Fruit fly (Drosophila melanogaster) whole organism, embryonic: ENCODE results near the gene odd.

Experiments used
- BtbVII ChIP-seq: fragments of 200-800 bp; sonication (Bioruptor generic); optimal IDR thresholded peaks from 3 replicates; lab custom pipeline; 2017; ENCODE audit warnings: missing biosample characterization, mild to moderate bottlenecking, missing genetic modification characterization
- CG10654 ChIP-seq: fragments of 200-800 bp; sonication (Bioruptor generic); optimal IDR thresholded peaks from 2 replicates; lab custom pipeline; 2016; ENCODE audit warnings: missing biosample characterization, missing genetic modification characterization
- CG11456 ChIP-seq: fragments of 200-800 bp; sonication (Bioruptor generic); IDR thresholded peaks from 3 replicates; pipeline ENCODE4 v1.3.6; 2022; ENCODE audit warnings: missing biosample characterization, missing genetic modification characterization
- CG12769 ChIP-seq: fragments of 200-800 bp; sonication (Bioruptor generic); optimal IDR thresholded peaks from 2 replicates; lab custom pipeline; 2019; ENCODE audit warnings: missing biosample characterization, mild to moderate bottlenecking, missing genetic modification characterization, moderate library complexity
- CG12942 ChIP-seq: fragments of 200-800 bp; sonication (Bioruptor generic); optimal IDR thresholded peaks from 3 replicates; lab custom pipeline; 2016; ENCODE audit warnings: missing biosample characterization, missing genetic modification characterization
- CG14441 ChIP-seq: fragments of 200-800 bp; sonication (Bioruptor generic); IDR thresholded peaks from 2 replicates; pipeline ENCODE4 v1.3.6; 2022; ENCODE audit warnings: missing biosample characterization, missing genetic modification characterization
- CG14710 ChIP-seq: fragments of 200-800 bp; sonication (Bioruptor generic); optimal IDR thresholded peaks from 3 replicates; lab custom pipeline; 2019; ENCODE audit warnings: missing biosample characterization, mild to moderate bottlenecking, missing genetic modification characterization, moderate library complexity
- CG1792 ChIP-seq: fragments of 200-800 bp; sonication (Bioruptor generic); optimal IDR thresholded peaks from 2 replicates; lab custom pipeline; 2016; ENCODE audit warnings: missing biosample characterization, missing genetic modification characterization
- CG2116 ChIP-seq: fragments of 200-800 bp; sonication (Bioruptor generic); optimal IDR thresholded peaks from 3 replicates; lab custom pipeline; 2018; ENCODE audit warnings: missing biosample characterization, mild to moderate bottlenecking, missing genetic modification characterization
- CG30403 ChIP-seq: fragments of 200-800 bp; sonication (Bioruptor generic); optimal IDR thresholded peaks from 3 replicates; lab custom pipeline; 2016; ENCODE audit warnings: missing biosample characterization, missing genetic modification characterization
- CG3726 ChIP-seq: fragments of 200-800 bp; sonication (Bioruptor generic); IDR thresholded peaks from 3 replicates; pipeline ENCODE4, ENCODE4 v1.3.6; 2022; ENCODE audit warnings: missing biosample characterization, missing genetic modification characterization
- CG4360 ChIP-seq: fragments of 200-800 bp; sonication (Bioruptor generic); IDR thresholded peaks from 2 replicates; pipeline ENCODE4 v1.3.6; 2022; ENCODE audit warnings: missing biosample characterization, missing genetic modification characterization
- CG43689 ChIP-seq: fragments of 200-800 bp; sonication (Bioruptor generic); IDR thresholded peaks from 2 replicates; pipeline ENCODE4 v1.3.6; 2022; ENCODE audit warnings: missing biosample characterization, missing genetic modification characterization
- CG4424 ChIP-seq: fragments of 200-800 bp; sonication (Bioruptor generic); optimal IDR thresholded peaks from 3 replicates; lab custom pipeline; 2016; ENCODE audit warnings: missing biosample characterization, missing genetic modification characterization
- CG6791 ChIP-seq: fragments of 200-800 bp; sonication (Bioruptor generic); IDR thresholded peaks from 3 replicates; pipeline ENCODE4 v1.3.6; 2022; ENCODE audit warnings: missing biosample characterization, missing genetic modification characterization; ENCODE audit not compliant: partially characterized antibody
- CG8089 ChIP-seq: fragments of 200-800 bp; sonication (Bioruptor generic); optimal IDR thresholded peaks from 3 replicates; lab custom pipeline; 2016; ENCODE audit warnings: missing biosample characterization, missing genetic modification characterization
- CG9437 ChIP-seq: fragments of 200-800 bp; sonication (Bioruptor generic); optimal IDR thresholded peaks from 2 replicates; lab custom pipeline; 2018; ENCODE audit warnings: missing biosample characterization, mild to moderate bottlenecking, missing genetic modification characterization
- CG9609 ChIP-seq: fragments of 200-800 bp; sonication (Bioruptor generic); optimal IDR thresholded peaks from 3 replicates; lab custom pipeline; 2016; ENCODE audit warnings: missing biosample characterization, missing genetic modification characterization
- Dad ChIP-seq: fragments of 200-800 bp; sonication (Bioruptor generic); optimal IDR thresholded peaks from 3 replicates; lab custom pipeline; 2016; ENCODE audit warnings: missing biosample characterization, missing genetic modification characterization
- Doc2 ChIP-seq: fragments of 200-800 bp; sonication (Bioruptor generic); IDR thresholded peaks from 2 replicates; pipeline ENCODE4 v1.3.6; 2022; ENCODE audit warnings: missing biosample characterization, missing genetic modification characterization
- Hmr ChIP-seq: fragments of 200-800 bp; sonication (Bioruptor generic); optimal IDR thresholded peaks from 3 replicates; lab custom pipeline; 2017; ENCODE audit warnings: mild to moderate bottlenecking, missing biosample characterization, missing genetic modification reagents, missing genetic modification characterization
- MTF-1 ChIP-seq: fragments of 200-800 bp; sonication (Bioruptor generic); optimal IDR thresholded peaks from 2 replicates; lab custom pipeline; 2018; ENCODE audit warnings: missing biosample characterization, mild to moderate bottlenecking, missing genetic modification characterization, borderline replicate concordance
- Mad ChIP-seq: fragments of 200-800 bp; sonication (Bioruptor generic); optimal IDR thresholded peaks from 2 replicates; lab custom pipeline; 2016; ENCODE audit warnings: missing biosample characterization, missing genetic modification characterization
- NK7.1 ChIP-seq: fragments of 200-800 bp; sonication (Bioruptor generic); optimal IDR thresholded peaks from 3 replicates; lab custom pipeline; 2016; ENCODE audit warnings: missing biosample characterization, missing genetic modification characterization
- Optix ChIP-seq: fragments of 200-800 bp; sonication (Bioruptor generic); IDR thresholded peaks from 3 replicates; pipeline ENCODE4 v1.3.6; 2022; ENCODE audit warnings: missing biosample characterization, missing genetic modification characterization
- Stat92E ChIP-seq, 3 experiments: fragments of >200 bp in 2 of 3; fragments of 200-800 bp in 1 of 3; sonication (Bioruptor generic) in 1 of 3; optimal IDR thresholded peaks; 2 replicates each; lab custom pipeline; 2017 to 2019; ENCODE audit warnings: missing biosample characterization in 3 of 3, missing genetic modification characterization in 3 of 3, mild to moderate bottlenecking in 1 of 3, moderate library complexity in 1 of 3
- TFAM ChIP-seq: fragments of 200-800 bp; sonication (Bioruptor generic); optimal IDR thresholded peaks from 2 replicates; lab custom pipeline; 2017; ENCODE audit warnings: missing biosample characterization, missing genetic modification characterization, inconsistent platforms
- abd-A ChIP-seq: fragments of 200-800 bp; sonication (Bioruptor generic); optimal IDR thresholded peaks from 3 replicates; lab custom pipeline; 2019; ENCODE audit warnings: missing biosample characterization, mild to moderate bottlenecking, missing genetic modification characterization, moderate library complexity
- al ChIP-seq: fragments of 200-800 bp; sonication (Bioruptor generic); IDR thresholded peaks from 2 replicates; pipeline ENCODE4 v1.3.6; 2022; ENCODE audit warnings: missing biosample characterization, missing genetic modification characterization
- bbx ChIP-seq: fragments of 200-800 bp; sonication (Bioruptor generic); IDR thresholded peaks from 2 replicates; pipeline ENCODE4 v1.3.6; 2022; ENCODE audit warnings: missing biosample characterization, missing genetic modification characterization; ENCODE audit not compliant: partially characterized antibody
- btn ChIP-seq: fragments of 200-800 bp; sonication (Bioruptor generic); optimal IDR thresholded peaks from 2 replicates; lab custom pipeline; 2016; ENCODE audit warnings: missing biosample characterization, missing genetic modification characterization
- cas ChIP-seq: fragments of 200-800 bp; sonication (Bioruptor generic); IDR thresholded peaks from 2 replicates; pipeline ENCODE4 v1.3.6; 2022; ENCODE audit warnings: missing biosample characterization, missing genetic modification characterization
- chn ChIP-seq: fragments of 200-800 bp; sonication (Bioruptor generic); optimal IDR thresholded peaks from 2 replicates; lab custom pipeline; 2016; ENCODE audit warnings: missing biosample characterization, missing genetic modification characterization
- dati ChIP-seq: fragments of 200-800 bp; sonication (Bioruptor generic); IDR thresholded peaks from 2 replicates; pipeline ENCODE4 v1.3.6; 2022; ENCODE audit warnings: missing biosample characterization, missing genetic modification characterization
- dm ChIP-seq: fragments of 200-800 bp; sonication (Bioruptor generic); optimal IDR thresholded peaks from 3 replicates; lab custom pipeline; 2016; ENCODE audit warnings: missing biosample characterization, missing genetic modification characterization
- dmrt99B ChIP-seq: fragments of 200-800 bp; sonication (Bioruptor generic); optimal IDR thresholded peaks from 2 replicates; lab custom pipeline; 2018; ENCODE audit warnings: missing biosample characterization, mild to moderate bottlenecking, missing genetic modification characterization, moderate library complexity
- gfzf ChIP-seq: fragments of 200-800 bp; sonication (Bioruptor generic); optimal IDR thresholded peaks from 2 replicates; lab custom pipeline; 2016; ENCODE audit warnings: missing biosample characterization, mild to moderate bottlenecking, missing genetic modification characterization, moderate library complexity
- gsb-n ChIP-seq: fragments of 200-800 bp; sonication (Bioruptor generic); optimal IDR thresholded peaks from 3 replicates; lab custom pipeline; 2018; ENCODE audit warnings: missing biosample characterization, mild to moderate bottlenecking, missing genetic modification characterization
- gt ChIP-seq: fragments of 200-800 bp; sonication (Bioruptor generic); IDR thresholded peaks from 2 replicates; pipeline ENCODE4 v1.3.6; 2022; ENCODE audit warnings: missing biosample characterization, missing genetic modification characterization
- jumu ChIP-seq: fragments of 200-800 bp; sonication (Bioruptor generic); optimal IDR thresholded peaks from 3 replicates; lab custom pipeline; 2016; ENCODE audit warnings: missing biosample characterization, missing genetic modification characterization
- klu ChIP-seq: fragments of 200-800 bp; sonication (Bioruptor generic); IDR thresholded peaks from 2 replicates; pipeline ENCODE4 v1.3.6; 2022; ENCODE audit warnings: missing biosample characterization, missing genetic modification characterization
- lov ChIP-seq, 2 experiments: fragments of 200-800 bp in 1 of 2; fragments of >200 bp in 1 of 2; sonication (Bioruptor generic) in 1 of 2; IDR thresholded peaks in 1 of 2; optimal IDR thresholded peaks in 1 of 2; 2 replicates in 1 of 2; 3 replicates in 1 of 2; pipeline versions ENCODE4 v1.3.6 to Lab custom; 2017 to 2022; ENCODE audit warnings: missing biosample characterization in 1 of 2, missing genetic modification characterization in 1 of 2
- nerfin-1 ChIP-seq: fragments of 200-800 bp; sonication (Bioruptor generic); optimal IDR thresholded peaks from 3 replicates; lab custom pipeline; 2019; ENCODE audit warnings: missing biosample characterization, mild to moderate bottlenecking, missing genetic modification characterization, moderate library complexity
- nom ChIP-seq: fragments of 200-800 bp; sonication (Bioruptor generic); optimal IDR thresholded peaks from 2 replicates; lab custom pipeline; 2017; ENCODE audit warnings: missing biosample characterization, missing genetic modification characterization, mild to moderate bottlenecking, moderate library complexity, missing genetic modification reagents
- pho ChIP-seq: fragments of 200-800 bp; sonication (Bioruptor generic); optimal IDR thresholded peaks from 2 replicates; lab custom pipeline; 2016; ENCODE audit warnings: missing biosample characterization, missing genetic modification characterization
- pros ChIP-seq: fragments of 200-800 bp; sonication (Bioruptor generic); optimal IDR thresholded peaks from 3 replicates; lab custom pipeline; 2019; ENCODE audit warnings: missing biosample characterization, mild to moderate bottlenecking, missing genetic modification characterization, moderate library complexity
- pum ChIP-seq: fragments of 200-800 bp; sonication (Bioruptor generic); optimal IDR thresholded peaks from 2 replicates; lab custom pipeline; 2016; ENCODE audit warnings: missing biosample characterization, missing genetic modification characterization
- scrt ChIP-seq: fragments of 200-800 bp; sonication (Bioruptor generic); optimal IDR thresholded peaks from 2 replicates; lab custom pipeline; 2018; ENCODE audit warnings: missing biosample characterization, mild to moderate bottlenecking, missing genetic modification characterization, moderate library complexity
- sens-2 ChIP-seq: fragments of 200-800 bp; sonication (Bioruptor generic); IDR thresholded peaks from 2 replicates; pipeline ENCODE4 v1.3.6; 2022; ENCODE audit warnings: missing biosample characterization, missing genetic modification characterization
- stwl ChIP-seq: fragments of 200-800 bp; sonication (Bioruptor generic); optimal IDR thresholded peaks from 3 replicates; lab custom pipeline; 2018; ENCODE audit warnings: missing biosample characterization, mild to moderate bottlenecking, missing genetic modification characterization, moderate library complexity
- vnd ChIP-seq: fragments of 200-800 bp; sonication (Bioruptor generic); IDR thresholded peaks from 3 replicates; pipeline ENCODE4 v1.3.6; 2022; ENCODE audit warnings: missing biosample characterization, missing genetic modification characterization; ENCODE audit not compliant: partially characterized antibody

The odd gene

DNA sequence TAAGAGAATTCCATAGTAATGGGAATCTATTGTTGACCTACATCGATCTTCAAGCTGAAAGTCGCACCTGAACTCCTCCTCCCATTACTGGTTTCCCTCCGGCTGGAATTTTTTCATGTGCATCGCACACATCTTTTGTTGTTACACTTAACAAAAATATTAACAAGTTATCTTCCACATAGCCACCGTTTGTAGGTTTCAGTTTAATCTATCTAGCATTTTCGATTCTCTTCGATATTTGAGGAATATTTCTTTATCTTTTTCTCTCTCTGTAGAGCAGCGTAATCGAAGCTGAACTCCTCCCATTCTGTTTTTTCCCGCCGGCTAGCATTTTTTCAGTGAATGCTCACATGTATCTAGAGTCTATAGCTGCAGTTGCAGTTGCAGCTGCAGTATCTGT, 18.2 kb upstream of the odd start (continued):
- TF ChIP-seq jumu (GFP tag; lab: Kevin White, UChicago) (no peak), gsb-n (tag; lab: Kevin White, UChicago) (no peak), gt (GFP tag; lab: Robert Waterston, UW) (no peak), CG12942 (GFP tag; lab: Kevin White, UChicago) (no peak), MTF-1 (GFP tag; lab: Kevin White, UChicago) (no peak), dm (GFP tag; lab: Kevin White, UChicago) (no peak), CG9609 (GFP tag; lab: Kevin White, UChicago) (no peak), pros (no peak), bbx (GFP tag; lab: Robert Waterston, UW) (no peak), gfzf (GFP tag; lab: Kevin White, UChicago) (no peak), stwl (tag; lab: Kevin White, UChicago) (no peak), Hmr (GFP tag; lab: Kevin White, UChicago) (no peak), CG14710 (peak; percentile 28), lov (optimal IDR thresholded peaks at IDR 0.05; lab: Kevin White, UChicago) (no peak), lov (GFP tag; IDR thresholded peaks at IDR 0.05; lab: Robert Waterston, UW) (no peak), vnd (GFP tag; lab: Robert Waterston, UW) (no peak), sens-2 (GFP tag; lab: Robert Waterston, UW) (0 out of 2 replicates have a peak, but pooled peaks have one; percentile 39), CG4424 (no peak), CG6791 (no peak), Doc2 (GFP tag; lab: Robert Waterston, UW) (no peak), CG9437 (GFP tag; lab: Kevin White, UChicago) (no peak), pho (no peak), abd-A (tag; lab: Kevin White, UChicago) (no peak), nerfin-1 (tag; lab: Kevin White, UChicago) (no peak), btn (GFP tag; lab: Kevin White, UChicago) (no peak), scrt (GFP tag; lab: Kevin White, UChicago) (no peak), CG4360 (GFP tag; lab: Robert Waterston, UW) (no peak), CG10654 (no peak), dmrt99B (tag; lab: Kevin White, UChicago) (peak; percentile 3), klu (GFP tag; lab: Robert Waterston, UW) (no peak), CG2116 (GFP tag; lab: Kevin White, UChicago) (no peak), TFAM (GFP tag; lab: Kevin White, UChicago) (no peak), Stat92E (GFP tag; optimal IDR thresholded peaks at IDR 0.05; lab: Kevin White, UChicago) (no peak), Mad (no peak), CG8089 (no peak), BtbVII (no peak), CG11456 (GFP tag; lab: Robert Waterston, UW) (no peak), CG3726 (GFP tag; lab: Robert Waterston, UW) (no peak), NK7.1 (GFP tag; lab: Kevin White, UChicago) (no peak), CG12769 (tag; lab: Kevin White, UChicago) (no peak), al (no peak), CG14441 (no peak), cas (GFP tag; lab: Robert Waterston, UW) (no peak), CG1792 (GFP tag; lab: Kevin White, UChicago) (no peak), dati (GFP tag; lab: Robert Waterston, UW) (no peak), CG30403 (GFP tag; lab: Kevin White, UChicago) (no peak), Optix (GFP tag; lab: Robert Waterston, UW) (0 out of 3 replicates have a peak, but pooled peaks have one; percentile 18), chn (no peak), pum (GFP tag; lab: Kevin White, UChicago) (no peak), CG43689 (no peak), nom (GFP tag; lab: Kevin White, UChicago) (no peak), Dad (GFP tag; lab: Kevin White, UChicago) (no peak)
